Fruit fly (Drosophila melanogaster) whole organism, wandering third instar larva: ENCODE results near the gene CG10019.

Experiments
- GATAd ChIP-seq: sonication (Bioruptor generic); optimal IDR thresholded peaks from 2 replicates; lab custom pipeline; 2016; ENCODE audit warnings: missing biosample characterization, missing genetic modification characterization
- HLH106 ChIP-seq: fragments of 200-800 bp; optimal IDR thresholded peaks from 3 replicates; lab custom pipeline; 2019; ENCODE audit warnings: missing biosample characterization, mild to moderate bottlenecking, missing genetic modification characterization, moderate library complexity
- Jra ChIP-seq: sonication (Bioruptor generic); optimal IDR thresholded peaks from 2 replicates; lab custom pipeline; 2016; ENCODE audit warnings: missing biosample characterization, missing genetic modification characterization
- Mio ChIP-seq: sonication (Bioruptor generic); optimal IDR thresholded peaks from 2 replicates; lab custom pipeline; 2016; ENCODE audit warnings: missing biosample characterization, missing genetic modification characterization
- fru ChIP-seq: fragments of 200-800 bp; sonication (Bioruptor generic); optimal IDR thresholded peaks from 3 replicates; lab custom pipeline; 2016; ENCODE audit warnings: missing biosample characterization, mild to moderate bottlenecking, missing genetic modification characterization
- h ChIP-seq: fragments of 200-800 bp; sonication (Bioruptor generic); optimal IDR thresholded peaks from 3 replicates; lab custom pipeline; 2016; ENCODE audit warnings: missing biosample characterization, mild to moderate bottlenecking, missing genetic modification characterization
- lola ChIP-seq: fragments of >200 bp; optimal IDR thresholded peaks from 2 replicates; lab custom pipeline; 2017; ENCODE audit warnings: missing biosample characterization, missing genetic modification characterization
- psq ChIP-seq: fragments of 200-800 bp; sonication (Bioruptor generic); optimal IDR thresholded peaks from 3 replicates; lab custom pipeline; 2017; ENCODE audit warnings: missing biosample characterization, mild to moderate bottlenecking, missing genetic modification characterization, moderate library complexity
- rgr ChIP-seq: fragments of 200-800 bp; sonication (Bioruptor generic); optimal IDR thresholded peaks from 3 replicates; lab custom pipeline; 2016; ENCODE audit warnings: missing biosample characterization, mild to moderate bottlenecking, missing genetic modification characterization
- tai ChIP-seq: sonication (Bioruptor generic); optimal IDR thresholded peaks from 2 replicates; lab custom pipeline; 2016; ENCODE audit warnings: missing biosample characterization, missing genetic modification characterization
- usp ChIP-seq: fragments of >200 bp; optimal IDR thresholded peaks from 2 replicates; lab custom pipeline; 2017; ENCODE audit warnings: missing biosample characterization, missing genetic modification characterization

dm6 chr2L:3681338-3681737, 48.9 kb upstream of the CG10019 start:
- no peak for TF ChIP-seq tai (GFP tag; lab: Kevin White, UChicago)
- no peak for TF ChIP-seq fru (GFP tag; lab: Kevin White, UChicago)
- no peak for TF ChIP-seq psq (GFP tag; lab: Kevin White, UChicago)
- TF ChIP-seq HLH106 (tag; lab: Kevin White, UChicago) = no peak
- no peak for TF ChIP-seq lola (GFP tag; lab: Kevin White, UChicago)
- no peak for TF ChIP-seq h (GFP tag; lab: Kevin White, UChicago)
- no peak for TF ChIP-seq GATAd (GFP tag; lab: Kevin White, UChicago)
- TF ChIP-seq usp (GFP tag; lab: Kevin White, UChicago) = no peak
- no peak for TF ChIP-seq rgr (GFP tag; lab: Kevin White, UChicago)
- TF ChIP-seq Jra (GFP tag; lab: Kevin White, UChicago) = no peak
- no peak for TF ChIP-seq Mio (GFP tag; lab: Kevin White, UChicago)
